Fruit fly (Drosophila melanogaster) whole organism, embryonic: ENCODE results near the gene Myo95E.

Experiments used
- C15 ChIP-seq: fragments of 200-800 bp; sonication (Bioruptor generic); IDR thresholded peaks from 3 replicates; pipeline ENCODE4 v1.3.6; 2022; ENCODE audit warnings: missing biosample characterization, missing genetic modification characterization
- CG10321 ChIP-seq: fragments of 200-800 bp; sonication (Bioruptor generic); IDR thresholded peaks from 2 replicates; pipeline ENCODE4 v1.3.6; 2022; ENCODE audit warnings: missing biosample characterization, missing genetic modification characterization
- CG10959 ChIP-seq: fragments of 200-800 bp; sonication (Bioruptor generic); IDR thresholded peaks from 2 replicates; pipeline ENCODE4 v1.3.6; 2022; ENCODE audit warnings: missing biosample characterization, missing genetic modification characterization
- CG12391 ChIP-seq: fragments of 200-800 bp; sonication (Bioruptor generic); optimal IDR thresholded peaks from 3 replicates; lab custom pipeline; 2018; ENCODE audit warnings: missing biosample characterization, mild to moderate bottlenecking, missing genetic modification characterization, moderate library complexity
- CG13775 ChIP-seq: fragments of 200-800 bp; sonication (Bioruptor generic); optimal IDR thresholded peaks from 3 replicates; lab custom pipeline; 2017; ENCODE audit warnings: missing biosample characterization, mild to moderate bottlenecking, missing genetic modification characterization
- CG14860 ChIP-seq: fragments of 200-800 bp; sonication (Bioruptor generic); IDR thresholded peaks from 3 replicates; pipeline ENCODE4 v1.3.6; 2022; ENCODE audit warnings: missing biosample characterization, missing genetic modification characterization; ENCODE audit not compliant: partially characterized antibody
- CG15479 ChIP-seq: fragments of 200-800 bp; sonication (Bioruptor generic); optimal IDR thresholded peaks from 3 replicates; lab custom pipeline; 2019; ENCODE audit warnings: missing biosample characterization, mild to moderate bottlenecking, missing genetic modification characterization, moderate library complexity
- CG1602 ChIP-seq: fragments of 200-800 bp; sonication (Bioruptor generic); optimal IDR thresholded peaks from 3 replicates; lab custom pipeline; 2016; ENCODE audit warnings: missing biosample characterization, missing genetic modification characterization
- CG16779 ChIP-seq: fragments of 200-800 bp; sonication (Bioruptor generic); IDR thresholded peaks from 2 replicates; pipeline ENCODE4 v1.3.6; 2022; ENCODE audit warnings: missing biosample characterization, missing genetic modification characterization
- CG16815 ChIP-seq: fragments of 200-800 bp; sonication (Bioruptor generic); optimal IDR thresholded peaks from 3 replicates; lab custom pipeline; 2017; ENCODE audit warnings: missing biosample characterization, mild to moderate bottlenecking, missing genetic modification characterization
- CG5180 ChIP-seq: fragments of 200-800 bp; sonication (Bioruptor generic); optimal IDR thresholded peaks from 3 replicates; lab custom pipeline; 2017; ENCODE audit warnings: missing biosample characterization, missing genetic modification characterization, mild to moderate bottlenecking, moderate library complexity, missing genetic modification reagents
- CG6813 ChIP-seq: fragments of 200-800 bp; sonication (Bioruptor generic); optimal IDR thresholded peaks from 2 replicates; lab custom pipeline; 2017; ENCODE audit warnings: missing biosample characterization, missing genetic modification characterization, mild to moderate bottlenecking, moderate library complexity, missing genetic modification reagents
- CG7786 ChIP-seq: fragments of 200-800 bp; sonication (Bioruptor generic); optimal IDR thresholded peaks from 2 replicates; lab custom pipeline; 2016; ENCODE audit warnings: missing biosample characterization, missing genetic modification characterization
- CG8944 ChIP-seq: fragments of 200-800 bp; sonication (Bioruptor generic); optimal IDR thresholded peaks from 3 replicates; lab custom pipeline; 2016; ENCODE audit warnings: missing biosample characterization, missing genetic modification characterization
- CG9817 ChIP-seq: fragments of 200-800 bp; sonication (Bioruptor generic); optimal IDR thresholded peaks from 2 replicates; lab custom pipeline; 2018; ENCODE audit warnings: missing biosample characterization, mild to moderate bottlenecking, missing genetic modification characterization, moderate library complexity
- CHES-1-like ChIP-seq: fragments of 200-800 bp; sonication (Bioruptor generic); optimal IDR thresholded peaks from 2 replicates; lab custom pipeline; 2016; ENCODE audit warnings: missing biosample characterization, missing genetic modification characterization
- CkIIα-i1 ChIP-seq: fragments of 200-800 bp; sonication (Bioruptor generic); IDR thresholded peaks from 2 replicates; pipeline ENCODE4 v1.3.6; 2022; ENCODE audit warnings: missing biosample characterization, missing genetic modification characterization
- CrebB ChIP-seq: fragments of 200-800 bp; sonication (Bioruptor generic); optimal IDR thresholded peaks from 3 replicates; lab custom pipeline; 2018; ENCODE audit warnings: missing biosample characterization, mild to moderate bottlenecking, missing genetic modification characterization
- Dll ChIP-seq: fragments of 200-800 bp; sonication (Bioruptor generic); IDR thresholded peaks from 4 replicates; pipeline ENCODE4 v1.3.6; 2022; ENCODE audit warnings: missing biosample characterization, missing genetic modification characterization; ENCODE audit not compliant: partially characterized antibody
- Drgx ChIP-seq: fragments of 200-800 bp; sonication (Bioruptor generic); IDR thresholded peaks from 2 replicates; pipeline ENCODE4 v1.3.6; 2022; ENCODE audit warnings: missing biosample characterization, missing genetic modification characterization
- Elba2 ChIP-seq: fragments of 200-800 bp; sonication (Bioruptor generic); optimal IDR thresholded peaks from 3 replicates; lab custom pipeline; 2016; ENCODE audit warnings: missing biosample characterization, missing genetic modification characterization
- GATAe ChIP-seq: fragments of 200-800 bp; sonication (Bioruptor generic); conservative IDR thresholded peaks from 2 replicates; pipeline ENCODE4 v1.3.6; 2022; ENCODE audit warnings: missing biosample characterization, missing genetic modification characterization
- H15 ChIP-seq: fragments of 200-800 bp; sonication (Bioruptor generic); IDR thresholded peaks from 3 replicates; pipeline ENCODE4 v1.3.6; 2022; ENCODE audit warnings: missing biosample characterization, missing genetic modification characterization
- Hand ChIP-seq: fragments of 200-800 bp; sonication (Bioruptor generic); optimal IDR thresholded peaks from 2 replicates; lab custom pipeline; 2017; ENCODE audit warnings: mild to moderate bottlenecking, missing biosample characterization, missing genetic modification reagents, missing genetic modification characterization
- HmgD ChIP-seq: fragments of 200-800 bp; sonication (Bioruptor generic); optimal IDR thresholded peaks from 3 replicates; lab custom pipeline; 2016; ENCODE audit warnings: missing biosample characterization, missing genetic modification characterization
- Hmx ChIP-seq: fragments of 200-800 bp; sonication (Bioruptor generic); optimal IDR thresholded peaks from 2 replicates; lab custom pipeline; 2016; ENCODE audit warnings: missing biosample characterization, missing genetic modification characterization
- Hr3 ChIP-seq: fragments of 200-800 bp; sonication (Bioruptor generic); optimal IDR thresholded peaks from 3 replicates; lab custom pipeline; 2016; ENCODE audit warnings: missing biosample characterization, missing genetic modification characterization
- Mrtf ChIP-seq: fragments of 200-800 bp; sonication (Bioruptor generic); IDR thresholded peaks from 3 replicates; pipeline ENCODE4 v1.3.6; 2022; ENCODE audit warnings: missing biosample characterization, missing genetic modification characterization
- NC2α ChIP-seq: fragments of 200-800 bp; sonication (Bioruptor generic); optimal IDR thresholded peaks from 2 replicates; lab custom pipeline; 2016; ENCODE audit warnings: missing biosample characterization, missing genetic modification characterization
- Opbp ChIP-seq: fragments of 200-800 bp; sonication (Bioruptor generic); IDR thresholded peaks from 3 replicates; pipeline ENCODE4 v1.3.6; 2022; ENCODE audit warnings: missing biosample characterization, missing genetic modification characterization; ENCODE audit not compliant: partially characterized antibody
- Ravus ChIP-seq: fragments of 200-800 bp; sonication (Bioruptor generic); IDR thresholded peaks from 2 replicates; pipeline ENCODE4 v1.3.6; 2022; ENCODE audit warnings: missing biosample characterization, missing genetic modification characterization
- Sry-β ChIP-seq: fragments of 200-800 bp; sonication (Bioruptor generic); optimal IDR thresholded peaks from 2 replicates; lab custom pipeline; 2018; ENCODE audit warnings: missing biosample characterization, mild to moderate bottlenecking, missing genetic modification characterization, moderate library complexity
- abd-A ChIP-seq: fragments of 200-800 bp; sonication (Bioruptor generic); optimal IDR thresholded peaks from 3 replicates; lab custom pipeline; 2019; ENCODE audit warnings: missing biosample characterization, mild to moderate bottlenecking, missing genetic modification characterization, moderate library complexity
- br ChIP-seq: fragments of >200 bp; optimal IDR thresholded peaks from 2 replicates; lab custom pipeline; 2017
- chif ChIP-seq, 2 experiments: fragments of 200-800 bp; sonication (Bioruptor generic); optimal IDR thresholded peaks; 3 replicates each; lab custom pipeline; 2016; ENCODE audit warnings: missing biosample characterization in 2 of 2, missing genetic modification characterization in 2 of 2
- chm ChIP-seq: fragments of 200-800 bp; sonication (Bioruptor generic); IDR thresholded peaks from 2 replicates; pipeline ENCODE4 v1.3.6; 2022; ENCODE audit warnings: missing biosample characterization, missing genetic modification characterization
- da ChIP-seq: fragments of 200-800 bp; sonication (Bioruptor generic); optimal IDR thresholded peaks from 2 replicates; lab custom pipeline; 2016; ENCODE audit warnings: missing biosample characterization, missing genetic modification characterization
- dm ChIP-seq: fragments of 200-800 bp; sonication (Bioruptor generic); optimal IDR thresholded peaks from 3 replicates; lab custom pipeline; 2016; ENCODE audit warnings: missing biosample characterization, missing genetic modification characterization
- dmrt99B ChIP-seq: fragments of 200-800 bp; sonication (Bioruptor generic); optimal IDR thresholded peaks from 2 replicates; lab custom pipeline; 2018; ENCODE audit warnings: missing biosample characterization, mild to moderate bottlenecking, missing genetic modification characterization, moderate library complexity
- hbn ChIP-seq: fragments of 200-800 bp; sonication (Bioruptor generic); IDR thresholded peaks from 2 replicates; pipeline ENCODE4 v1.3.6; 2022; ENCODE audit warnings: missing biosample characterization, missing genetic modification characterization; ENCODE audit not compliant: partially characterized antibody
- inv ChIP-seq: fragments of 200-800 bp; sonication (Bioruptor generic); IDR thresholded peaks from 2 replicates; pipeline ENCODE4 v1.3.6; 2022; ENCODE audit warnings: missing biosample characterization, missing genetic modification characterization; ENCODE audit not compliant: partially characterized antibody
- oc ChIP-seq: fragments of 200-800 bp; sonication (Bioruptor generic); optimal IDR thresholded peaks from 2 replicates; lab custom pipeline; 2018; ENCODE audit warnings: missing biosample characterization, mild to moderate bottlenecking, missing genetic modification characterization, moderate library complexity
- ranshi ChIP-seq: fragments of 200-800 bp; sonication (Bioruptor generic); IDR thresholded peaks from 2 replicates; pipeline ENCODE4 v1.3.6; 2022; ENCODE audit warnings: missing biosample characterization, missing genetic modification characterization
- schlank ChIP-seq: fragments of 200-800 bp; sonication (Bioruptor generic); optimal IDR thresholded peaks from 2 replicates; lab custom pipeline; 2018; ENCODE audit warnings: missing biosample characterization, mild to moderate bottlenecking, missing genetic modification characterization
- slou ChIP-seq: fragments of 200-800 bp; sonication (Bioruptor generic); optimal IDR thresholded peaks from 3 replicates; lab custom pipeline; 2016; ENCODE audit warnings: missing biosample characterization, missing genetic modification characterization
- sqz ChIP-seq: fragments of 200-800 bp; sonication (Bioruptor generic); optimal IDR thresholded peaks from 3 replicates; lab custom pipeline; 2018; ENCODE audit warnings: missing biosample characterization, mild to moderate bottlenecking, missing genetic modification characterization
- tx ChIP-seq: fragments of 200-800 bp; sonication (Bioruptor generic); optimal IDR thresholded peaks from 2 replicates; lab custom pipeline; 2016; ENCODE audit warnings: missing biosample characterization, missing genetic modification characterization
- zen2 ChIP-seq: fragments of 200-800 bp; sonication (Bioruptor generic); IDR thresholded peaks from 3 replicates; pipeline ENCODE4 v1.3.6; 2022; ENCODE audit warnings: missing biosample characterization, missing genetic modification characterization; ENCODE audit not compliant: partially characterized antibody
- zf30C ChIP-seq: fragments of 200-800 bp; sonication (Bioruptor generic); optimal IDR thresholded peaks from 3 replicates; lab custom pipeline; 2018; ENCODE audit warnings: missing biosample characterization, mild to moderate bottlenecking, missing genetic modification characterization
- zfh1 ChIP-seq: fragments of 200-800 bp; sonication (Bioruptor generic); IDR thresholded peaks from 3 replicates; pipeline ENCODE4 v1.3.6; 2022; ENCODE audit warnings: missing biosample characterization, missing genetic modification characterization

The Myo95E gene

dm6 chr3R:24193373-24193879 is 32.1 kb upstream of the Myo95E start, which contains the start of the genes SMC6 and CG6204 (continued):
- peak; percentile 84 for TF ChIP-seq GATAe
- TF ChIP-seq H15 (GFP tag; lab: Robert Waterston, UW), result peak; percentile 92
- peak; percentile 95 for TF ChIP-seq Hr3 (GFP tag; lab: Kevin White, UChicago)
- peak; percentile 79 for TF ChIP-seq tx
- no peak for TF ChIP-seq zen2 (GFP tag; lab: Robert Waterston, UW)
- peak; percentile 70; the same call in 1 of the 2 replicates for TF ChIP-seq CkIIα-i1 (GFP tag; lab: Robert Waterston, UW)
- peak; percentile 51; the same call in 1 of the 2 replicates for TF ChIP-seq inv (GFP tag; lab: Robert Waterston, UW)
- TF ChIP-seq CG5180 (GFP tag; lab: Kevin White, UChicago), result no peak
- peak; percentile 86 for TF ChIP-seq slou (GFP tag; lab: Kevin White, UChicago)
- peak; percentile 93 for TF ChIP-seq CG13775 (GFP tag; lab: Kevin White, UChicago)
- no peak for TF ChIP-seq Opbp (GFP tag; lab: Robert Waterston, UW)
- TF ChIP-seq ranshi (GFP tag; lab: Robert Waterston, UW), result peak; percentile 95
- TF ChIP-seq Sry-β, result peak; percentile 17
- peak; percentile 79 for TF ChIP-seq CG7786
- peak; percentile 80 for TF ChIP-seq Hand (GFP tag; lab: Kevin White, UChicago)
- TF ChIP-seq CrebB (tag; lab: Kevin White, UChicago), result peak; percentile 90
- peak; percentile 63 for TF ChIP-seq NC2α (GFP tag; lab: Kevin White, UChicago)
- TF ChIP-seq CG6813 (GFP tag; lab: Kevin White, UChicago), result peak; percentile 81
- TF ChIP-seq chif (GFP tag; optimal IDR thresholded peaks at IDR 0.05; lab: Kevin White, UChicago), result peak; percentile 83 to 91
- TF ChIP-seq CG12391 (tag; lab: Kevin White, UChicago), result peak; percentile 95
- peak; percentile 67; the same call in 1 of the 2 replicates for TF ChIP-seq CG10321 (GFP tag; lab: Robert Waterston, UW)
- TF ChIP-seq abd-A (tag; lab: Kevin White, UChicago), result no peak
- peak; percentile 86 for TF ChIP-seq oc (tag; lab: Kevin White, UChicago)
- TF ChIP-seq dm (GFP tag; lab: Kevin White, UChicago), result peak; percentile 61
- TF ChIP-seq Dll (GFP tag; lab: Robert Waterston, UW), result peak; percentile 50; the same call in 2 of the 4 replicates
- TF ChIP-seq da (GFP tag; lab: Kevin White, UChicago), result peak; percentile 59
- peak; percentile 70 for TF ChIP-seq CG8944 (GFP tag; lab: Kevin White, UChicago)
- TF ChIP-seq CG1602 (GFP tag; lab: Kevin White, UChicago), result peak; percentile 93
- peak; percentile 80 for TF ChIP-seq CG16779 (GFP tag; lab: Robert Waterston, UW)
- peak; percentile 86 for TF ChIP-seq Hmx (GFP tag; lab: Kevin White, UChicago)
- TF ChIP-seq br (lab: Kevin White, UChicago), result no peak
- peak; percentile 39 for TF ChIP-seq HmgD
- TF ChIP-seq chm (GFP tag; lab: Robert Waterston, UW), result peak; percentile 86
- no peak for TF ChIP-seq CG14860 (GFP tag; lab: Robert Waterston, UW)
- TF ChIP-seq CG9817 (tag; lab: Kevin White, UChicago), result peak; percentile 97
- TF ChIP-seq schlank, result peak; percentile 85
- peak; percentile 90 for TF ChIP-seq Mrtf (GFP tag; lab: Robert Waterston, UW)
- peak; percentile 80 for TF ChIP-seq CG15479
- TF ChIP-seq CHES-1-like (GFP tag; lab: Kevin White, UChicago), result peak; percentile 79
- no peak; the same call in 1 of the 2 replicates for TF ChIP-seq hbn (GFP tag; lab: Robert Waterston, UW)
- TF ChIP-seq zfh1 (GFP tag; lab: Robert Waterston, UW), result peak; percentile 93
- peak; percentile 88 for TF ChIP-seq CG10959 (GFP tag; lab: Robert Waterston, UW)
- peak; percentile 95 for TF ChIP-seq CG16815 (GFP tag; lab: Kevin White, UChicago)
- no peak for TF ChIP-seq zf30C (GFP tag; lab: Kevin White, UChicago)
- peak; percentile 90 for TF ChIP-seq Ravus (GFP tag; lab: Robert Waterston, UW)
- peak; percentile 94 for TF ChIP-seq Drgx
- TF ChIP-seq Elba2 (GFP tag; lab: Kevin White, UChicago), result peak; percentile 71
- peak; percentile 95 for TF ChIP-seq dmrt99B (tag; lab: Kevin White, UChicago)
- TF ChIP-seq C15 (GFP tag; lab: Robert Waterston, UW), result peak; percentile 81
- TF ChIP-seq sqz (GFP tag; lab: Kevin White, UChicago), result peak; percentile 84
